Worm (Caenorhabditis elegans): ENCODE measurements around the gene Y64G10A.10.

The Y64G10A.10 gene

DNA sequence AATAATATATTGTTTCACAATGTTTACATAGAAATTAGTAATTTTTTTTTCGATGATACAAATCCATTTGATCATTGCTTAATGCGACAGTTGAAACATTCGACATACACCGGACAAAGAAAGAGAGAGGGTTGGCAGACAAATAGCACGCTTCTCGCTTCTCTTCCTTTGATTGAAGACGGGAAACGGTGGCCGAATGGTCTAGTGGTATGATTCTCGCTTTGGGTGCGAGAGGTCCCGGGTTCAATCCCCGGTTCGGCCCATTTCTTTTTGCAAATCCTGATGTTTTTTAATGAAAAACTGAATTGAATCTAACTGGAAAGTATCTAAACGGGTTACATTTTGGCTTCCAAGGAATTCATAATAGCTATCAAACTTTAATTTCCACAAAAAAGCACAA, 16.3 kb downstream of the Y64G10A.10 start (continued):
- TF ChIP-seq atf-7 (tag; optimal IDR thresholded peaks at IDR 0.05) (peak; percentile 34), ets-4 (GFP tag; optimal IDR thresholded peaks at IDR 0.05) (no peak), somi-1 (GFP tag; optimal IDR thresholded peaks at IDR 0.05) (peak; percentile 16), akir-1 (GFP tag; optimal IDR thresholded peaks at IDR 0.05) (no peak), egl-18 (GFP tag; IDR thresholded peaks at IDR 0.05) (no peak), C17E4.6 (GFP tag; IDR thresholded peaks at IDR 0.05) (no peak), cebp-2 (GFP tag; IDR thresholded peaks at IDR 0.05) (peak; percentile 94), F57A8.1 (GFP tag; optimal IDR thresholded peaks at IDR 0.05) (peak; percentile 71), F57C9.4 (tag; optimal IDR thresholded peaks at IDR 0.05) (no peak), lsy-27 (tag; optimal IDR thresholded peaks at IDR 0.05; ENCODE audit: borderline replicate concordance, insufficient read depth) (peak; percentile 44), lin-40 (tag; optimal IDR thresholded peaks at IDR 0.05) (no peak), snpc-4 (GFP tag; optimal IDR thresholded peaks at IDR 0.05) (peak; percentile 95), snpc-4 (tag; optimal IDR thresholded peaks at IDR 0.05) (peak; percentile 66 to 99 (median 98)), nhr-27 (tag; optimal IDR thresholded peaks at IDR 0.05) (no peak), madf-8 (GFP tag; conservative IDR thresholded peaks at IDR 0.05) (no peak), tbp1 (GFP tag; optimal IDR thresholded peaks at IDR 0.05) (peak; percentile 99), mel-28 (tag; optimal IDR thresholded peaks at IDR 0.05; ENCODE audit: borderline replicate concordance) (no peak), Y56A3A.18 (GFP tag; IDR thresholded peaks at IDR 0.05) (peak; percentile 69; the same call in 1 of the 2 replicates), him-1 (tag; optimal IDR thresholded peaks at IDR 0.05) (peak; percentile 88), Y95B8A.8 (GFP tag; IDR thresholded peaks at IDR 0.05) (no peak), F37B4.10 (GFP tag; IDR thresholded peaks at IDR 0.05) (no peak), pbrm-1 (GFP tag; IDR thresholded peaks at IDR 0.05) (peak; percentile 81), rec-8 (tag; optimal IDR thresholded peaks at IDR 0.05) (peak; percentile 37 to 61), ccch-3 (GFP tag; optimal IDR thresholded peaks at IDR 0.05) (no peak), mcd-1 (GFP tag; IDR thresholded peaks at IDR 0.05) (no peak; the same call in none of the 2 replicates), hmg-20 (GFP tag; IDR thresholded peaks at IDR 0.05) (peak; percentile 56; the same call in 1 of the 2 replicates), gei-17 (GFP tag; optimal IDR thresholded peaks at IDR 0.05) (no peak), athp-1 (tag; optimal IDR thresholded peaks at IDR 0.05) (peak; percentile 23), bed-2 (GFP tag; IDR thresholded peaks at IDR 0.05) (0 out of 2 replicates have a peak, but pooled peaks have one; percentile 40), sea-2 (GFP tag; IDR thresholded peaks at IDR 0.05) (no peak), sdz-38 (tag; optimal IDR thresholded peaks at IDR 0.05) (no peak), B0261.1 (tag; optimal IDR thresholded peaks at IDR 0.05) (peak; percentile 85), F49E8.2 (tag; optimal IDR thresholded peaks at IDR 0.05; ENCODE audit: insufficient read depth) (peak; percentile 78), chd-7 (tag; optimal IDR thresholded peaks at IDR 0.05) (peak; percentile 24), pha-4 (tag; optimal IDR thresholded peaks at IDR 0.05) (no peak)

- TF ChIP-seq dox-1 (GFP tag; IDR thresholded peaks at IDR 0.05) (0 out of 2 replicates have a peak, but pooled peaks have one; percentile 20), ama-1 (optimal IDR thresholded peaks at IDR 0.05) (peak; percentile 40), ama-1 (GFP tag; optimal IDR thresholded peaks at IDR 0.05) (no peak), nhr-90 (tag; optimal IDR thresholded peaks at IDR 0.05) (no peak)
Observed at ce11 chrIV:14219714-14220113, 21.5 kb downstream of the Y64G10A.10 start, which contains the start of gene sqrd-1. sqrd-1 (plus strand) TSS chrIV:14219871.

Measured in whole organism, young adult.